Worm (Caenorhabditis elegans) whole organism, mixed stage, embryonic: ENCODE data around the gene F47G3.1.

Experiments
- drap-1 ChIP-seq: fragments of 200-800 bp; sonication (Bioruptor generic); optimal IDR thresholded peaks from 3 replicates; lab custom pipeline; 2018; ENCODE audit warnings: mild to moderate bottlenecking, missing genetic modification characterization, missing compliant biosample characterization
- elt-1 ChIP-seq: sonication (generic microtip); optimal IDR thresholded peaks from 2 replicates; lab custom pipeline; 2017; ENCODE audit warnings: missing genetic modification characterization, mild to moderate bottlenecking, missing compliant biosample characterization, antibody characterized with exemption, moderate library complexity, borderline replicate concordance; ENCODE audit not compliant: insufficient read depth
- nhr-12 ChIP-seq: fragments of 150-350 bp; optimal IDR thresholded peaks from 2 replicates; lab custom pipeline; 2014; ENCODE audit warnings: missing biosample characterization, missing genetic modification characterization
- nhr-2 ChIP-seq: fragments of 150-350 bp; optimal IDR thresholded peaks from 2 replicates; lab custom pipeline; 2014; ENCODE audit warnings: missing biosample characterization, missing genetic modification characterization
- nhr-76 ChIP-seq: sonication (generic microtip); optimal IDR thresholded peaks from 2 replicates; lab custom pipeline; 2017; ENCODE audit warnings: missing biosample characterization, missing genetic modification characterization
- unc-62 ChIP-seq: fragments of 150-350 bp; optimal IDR thresholded peaks from 2 replicates; lab custom pipeline; 2014; ENCODE audit warnings: missing biosample characterization, missing genetic modification reagents, missing genetic modification characterization

DNA sequence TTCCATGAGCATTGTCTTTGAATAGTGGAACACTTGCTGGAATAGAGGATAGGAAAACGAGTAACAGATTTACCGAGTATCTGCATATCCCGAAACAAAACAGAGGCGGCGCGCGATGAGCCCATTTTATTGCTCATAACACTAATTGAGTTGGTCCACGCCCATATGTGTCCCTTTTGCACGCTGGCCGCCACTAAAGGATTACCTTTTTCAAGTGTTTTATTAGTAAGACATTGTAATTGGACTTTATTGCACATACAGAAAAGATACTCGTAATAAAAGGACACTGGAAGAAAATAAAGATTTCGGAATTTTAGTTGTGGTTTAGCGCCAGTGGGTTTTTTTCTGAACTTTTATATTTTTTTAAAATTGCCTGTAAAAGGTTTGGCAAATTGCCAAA lies 27.7 kb downstream of the F47G3.1 start, which contains the start of gene hlh-15:
- no peak for TF ChIP-seq nhr-76
- TF ChIP-seq nhr-12, result no peak
- no peak for TF ChIP-seq drap-1
- no peak for TF ChIP-seq elt-1 (tag; lab: Kevin White, UChicago)
- TF ChIP-seq unc-62 (GFP tag; lab: Kevin White, UChicago), result no peak
- TF ChIP-seq nhr-2 (tag; lab: Kevin White, UChicago), result no peak
